Worm (Caenorhabditis elegans) whole organism, L3 larva: ENCODE data around the gene C45G9.10.

ENCODE experiments used
- aly-2 ChIP-seq: fragments of 150-350 bp; optimal IDR thresholded peaks from 2 replicates; lab custom pipeline; 2014; ENCODE audit warnings: missing biosample characterization, missing genetic modification characterization
- ama-1 ChIP-seq: fragments of 150-350 bp; optimal IDR thresholded peaks from 2 replicates; lab custom pipeline; 2018
- ceh-82 ChIP-seq: fragments of 150-350 bp; optimal IDR thresholded peaks from 2 replicates; lab custom pipeline; 2014; ENCODE audit warnings: missing biosample characterization, missing genetic modification characterization
- ceh-9 ChIP-seq: sonication (generic microtip); optimal IDR thresholded peaks from 2 replicates; lab custom pipeline; 2018; ENCODE audit warnings: missing biosample characterization, missing genetic modification characterization
- elt-1 ChIP-seq: fragments of 150-350 bp; optimal IDR thresholded peaks from 2 replicates; lab custom pipeline; 2014; ENCODE audit warnings: missing biosample characterization, missing genetic modification characterization
- fos-1 ChIP-seq: fragments of 150-350 bp; optimal IDR thresholded peaks from 2 replicates; lab custom pipeline; 2014; ENCODE audit warnings: missing biosample characterization, missing genetic modification characterization
- jun-1 ChIP-seq: fragments of 150-350 bp; optimal IDR thresholded peaks from 2 replicates; lab custom pipeline; 2014; ENCODE audit warnings: missing biosample characterization, missing genetic modification reagents, missing genetic modification characterization
- lin-39 ChIP-seq: fragments of 150-350 bp; optimal IDR thresholded peaks from 2 replicates; lab custom pipeline; 2018; ENCODE audit warnings: missing biosample characterization, missing genetic modification reagents, missing genetic modification characterization
- nfya-1 ChIP-seq: sonication (generic microtip); optimal IDR thresholded peaks from 2 replicates; lab custom pipeline; 2017; ENCODE audit warnings: missing genetic modification characterization, mild to moderate bottlenecking, missing compliant biosample characterization, antibody characterized with exemption, moderate library complexity; ENCODE audit not compliant: insufficient read depth
- nhr-28 ChIP-seq: fragments of 150-350 bp; optimal IDR thresholded peaks from 2 replicates; lab custom pipeline; 2014; ENCODE audit warnings: missing biosample characterization, missing genetic modification characterization
- nhr-67 ChIP-seq: fragments of 150-350 bp; optimal IDR thresholded peaks from 2 replicates; lab custom pipeline; 2014; ENCODE audit warnings: missing biosample characterization, missing genetic modification characterization
- pqm-1 ChIP-seq: fragments of 150-350 bp; optimal IDR thresholded peaks from 2 replicates; lab custom pipeline; 2017; ENCODE audit warnings: missing biosample characterization, missing genetic modification characterization, inconsistent platforms
- tbx-2 ChIP-seq: sonication (generic microtip); optimal IDR thresholded peaks from 2 replicates; lab custom pipeline; 2016; ENCODE audit warnings: mild to moderate bottlenecking, missing genetic modification characterization, missing compliant biosample characterization

ce11 chrIII:5042112-5042511 lies 19.6 kb downstream of the C45G9.10 start, which contains the start of gene nlp-43:
- TF ChIP-seq jun-1 (tag; lab: Kevin White, UChicago) (no peak), nfya-1 (tag; lab: Kevin White, UChicago) (no peak), ceh-9 (tag; lab: Kevin White, UChicago) (no peak), ceh-82 (tag; lab: Kevin White, UChicago) (no peak), nhr-67 (tag; lab: Kevin White, UChicago) (no peak), ama-1 (lab: Kevin White, UChicago) (no peak), pqm-1 (tag; lab: Kevin White, UChicago) (no peak), lin-39 (tag; lab: Kevin White, UChicago) (no peak), fos-1 (tag; lab: Kevin White, UChicago) (no peak), tbx-2 (tag; lab: Kevin White, UChicago) (no peak), aly-2 (no peak), nhr-28 (tag; lab: Kevin White, UChicago) (no peak), elt-1 (tag; lab: Kevin White, UChicago) (no peak)
